Worm (Caenorhabditis elegans) whole organism, L2 larva: ENCODE measurements around the gene Y62F5A.12.
A peak's percentile ranks its signal among the peaks of the same experiment; 100 is the strongest.

Experiments
- C34F6.9 ChIP-seq: fragments of 150-350 bp; optimal IDR thresholded peaks from 2 replicates; lab custom pipeline; 2014; ENCODE audit warnings: missing biosample characterization, missing genetic modification characterization
- F13H6.1 ChIP-seq: sonication (generic microtip); optimal IDR thresholded peaks from 2 replicates; lab custom pipeline; 2016; ENCODE audit warnings: missing genetic modification characterization, missing compliant biosample characterization
- R02D3.7 ChIP-seq: fragments of 150-350 bp; optimal IDR thresholded peaks from 2 replicates; lab custom pipeline; 2014; ENCODE audit warnings: missing biosample characterization, missing genetic modification characterization
- Y55F3AM.14 ChIP-seq: fragments of 200-800 bp; sonication (Bioruptor generic); optimal IDR thresholded peaks from 2 replicates; lab custom pipeline; 2018; ENCODE audit warnings: mild to moderate bottlenecking, missing genetic modification characterization, missing compliant biosample characterization
- ZK546.5 ChIP-seq: sonication (generic microtip); optimal IDR thresholded peaks from 2 replicates; lab custom pipeline; 2017; ENCODE audit warnings: missing biosample characterization, missing genetic modification characterization
- alr-1 ChIP-seq: fragments of 150-350 bp; optimal IDR thresholded peaks from 2 replicates; lab custom pipeline; 2014; ENCODE audit warnings: missing biosample characterization, missing genetic modification characterization
- aly-2 ChIP-seq: fragments of 150-350 bp; optimal IDR thresholded peaks from 2 replicates; lab custom pipeline; 2014; ENCODE audit warnings: missing biosample characterization, missing genetic modification characterization
- ama-1 ChIP-seq: fragments of 150-350 bp; optimal IDR thresholded peaks from 2 replicates; lab custom pipeline; 2018; ENCODE audit warnings: inconsistent platforms
- blmp-1 ChIP-seq: sonication (generic microtip); optimal IDR thresholded peaks from 2 replicates; lab custom pipeline; 2017; ENCODE audit warnings: missing genetic modification characterization, mild to moderate bottlenecking, missing compliant biosample characterization, antibody characterized with exemption, moderate library complexity; ENCODE audit not compliant: insufficient read depth
- ceh-16 ChIP-seq: fragments of 150-350 bp; optimal IDR thresholded peaks from 2 replicates; lab custom pipeline; 2014; ENCODE audit warnings: missing biosample characterization, missing genetic modification characterization
- ceh-82 ChIP-seq: fragments of 150-350 bp; optimal IDR thresholded peaks from 2 replicates; lab custom pipeline; 2014; ENCODE audit warnings: missing biosample characterization, missing genetic modification characterization
- crh-2 ChIP-seq: sonication (generic microtip); optimal IDR thresholded peaks from 2 replicates; lab custom pipeline; 2017; ENCODE audit warnings: missing biosample characterization, missing genetic modification characterization
- dmd-4 ChIP-seq: sonication (generic microtip); optimal IDR thresholded peaks from 2 replicates; lab custom pipeline; 2017; ENCODE audit warnings: missing biosample characterization, missing genetic modification characterization
- egl-27 ChIP-seq: sonication (generic microtip); optimal IDR thresholded peaks from 3 replicates; lab custom pipeline; 2017; ENCODE audit warnings: missing biosample characterization, missing genetic modification reagents, missing genetic modification characterization
- elt-1 ChIP-seq: fragments of 150-350 bp; optimal IDR thresholded peaks from 2 replicates; lab custom pipeline; 2014; ENCODE audit warnings: missing biosample characterization, missing genetic modification characterization
- elt-3 ChIP-seq: sonication (generic microtip); optimal IDR thresholded peaks from 2 replicates; lab custom pipeline; 2017; ENCODE audit warnings: missing biosample characterization, missing genetic modification characterization
- fos-1 ChIP-seq: fragments of 150-350 bp; optimal IDR thresholded peaks from 2 replicates; lab custom pipeline; 2014; ENCODE audit warnings: missing biosample characterization, missing genetic modification characterization
- gmeb-1 ChIP-seq: fragments of 150-350 bp; optimal IDR thresholded peaks from 2 replicates; lab custom pipeline; 2014; ENCODE audit warnings: missing biosample characterization, missing genetic modification characterization
- lin-11 ChIP-seq: fragments of 150-350 bp; sonication (generic microtip); optimal IDR thresholded peaks from 2 replicates; lab custom pipeline; 2014; ENCODE audit warnings: missing biosample characterization, missing genetic modification characterization, inconsistent platforms, mixed read lengths
- lin-13 ChIP-seq: fragments of 150-350 bp; optimal IDR thresholded peaks from 2 replicates; lab custom pipeline; 2014; ENCODE audit warnings: missing biosample characterization, missing genetic modification reagents, missing genetic modification characterization
- lin-39 ChIP-seq: fragments of 150-350 bp; optimal IDR thresholded peaks from 2 replicates; lab custom pipeline; 2014; ENCODE audit warnings: missing biosample characterization, missing genetic modification reagents, missing genetic modification characterization
- lsy-2 ChIP-seq, 2 experiments: fragments of 150-350 bp in 1 of 2; sonication (generic microtip) in 1 of 2; optimal IDR thresholded peaks; 2 replicates each; lab custom pipeline; 2014 to 2017; ENCODE audit warnings: missing biosample characterization in 2 of 2, missing genetic modification characterization in 2 of 2
- mab-5 ChIP-seq: fragments of 150-350 bp; optimal IDR thresholded peaks from 2 replicates; lab custom pipeline; 2014; ENCODE audit warnings: missing biosample characterization, missing genetic modification characterization
- mbf-1 ChIP-seq: sonication (generic microtip); optimal IDR thresholded peaks from 2 replicates; lab custom pipeline; 2017; ENCODE audit warnings: missing biosample characterization, missing genetic modification characterization
- mdl-1 ChIP-seq, 2 experiments: fragments of 150-350 bp in 1 of 2; sonication (generic microtip) in 1 of 2; optimal IDR thresholded peaks; 2 replicates each; lab custom pipeline; 2017; ENCODE audit warnings: missing biosample characterization in 2 of 2, missing genetic modification characterization in 2 of 2
- nhr-10 ChIP-seq: sonication (generic microtip); optimal IDR thresholded peaks from 2 replicates; lab custom pipeline; 2017; ENCODE audit warnings: missing biosample characterization, missing genetic modification characterization
- nhr-11 ChIP-seq: fragments of 150-350 bp; optimal IDR thresholded peaks from 2 replicates; lab custom pipeline; 2014; ENCODE audit warnings: missing biosample characterization, missing genetic modification characterization
- nhr-12 ChIP-seq: fragments of 150-350 bp; optimal IDR thresholded peaks from 2 replicates; lab custom pipeline; 2014; ENCODE audit warnings: missing biosample characterization, missing genetic modification characterization
- nhr-129 ChIP-seq: fragments of 150-350 bp; optimal IDR thresholded peaks from 2 replicates; lab custom pipeline; 2014; ENCODE audit warnings: missing biosample characterization, missing genetic modification characterization
- nhr-21 ChIP-seq: fragments of 150-350 bp; optimal IDR thresholded peaks from 2 replicates; lab custom pipeline; 2014; ENCODE audit warnings: missing biosample characterization, missing genetic modification characterization
- nhr-23 ChIP-seq: fragments of 150-350 bp; optimal IDR thresholded peaks from 2 replicates; lab custom pipeline; 2014; ENCODE audit warnings: missing biosample characterization, missing genetic modification reagents, missing genetic modification characterization
- nhr-237 ChIP-seq: fragments of 150-350 bp; optimal IDR thresholded peaks from 2 replicates; lab custom pipeline; 2014; ENCODE audit warnings: missing biosample characterization, missing genetic modification characterization
- nhr-25 ChIP-seq: fragments of 150-350 bp; sonication (generic microtip); optimal IDR thresholded peaks from 3 replicates; lab custom pipeline; 2014; ENCODE audit warnings: missing biosample characterization, missing genetic modification characterization
- nhr-6 ChIP-seq: fragments of 150-350 bp; optimal IDR thresholded peaks from 2 replicates; lab custom pipeline; 2014; ENCODE audit warnings: missing biosample characterization, missing genetic modification characterization
- nhr-77 ChIP-seq: fragments of 150-350 bp; optimal IDR thresholded peaks from 2 replicates; lab custom pipeline; 2014; ENCODE audit warnings: missing biosample characterization, missing genetic modification characterization
- peb-1 ChIP-seq: fragments of 150-350 bp; optimal IDR thresholded peaks from 2 replicates; lab custom pipeline; 2014; ENCODE audit warnings: missing biosample characterization, missing genetic modification characterization
- sem-4 ChIP-seq: fragments of 150-350 bp; optimal IDR thresholded peaks from 2 replicates; lab custom pipeline; 2014; ENCODE audit warnings: missing biosample characterization, missing genetic modification reagents, missing genetic modification characterization
- skn-1 ChIP-seq: sonication (generic microtip); optimal IDR thresholded peaks from 2 replicates; lab custom pipeline; 2017; ENCODE audit warnings: missing biosample characterization, missing genetic modification characterization
- sma-3 ChIP-seq: sonication (generic microtip); optimal IDR thresholded peaks from 2 replicates; lab custom pipeline; 2016; ENCODE audit warnings: missing genetic modification reagents, missing genetic modification characterization, missing compliant biosample characterization
- sma-9 ChIP-seq, 2 experiments: fragments of 150-350 bp in 1 of 2; sonication (generic microtip) in 1 of 2; optimal IDR thresholded peaks; 2 replicates each; lab custom pipeline; 2014 to 2016; ENCODE audit warnings: missing genetic modification characterization in 2 of 2, mild to moderate bottlenecking in 1 of 2, missing biosample characterization in 1 of 2, missing compliant biosample characterization in 1 of 2, missing genetic modification reagents in 1 of 2, moderate library complexity in 1 of 2
- snpc-4 ChIP-seq: fragments of 150-350 bp; optimal IDR thresholded peaks from 2 replicates; lab custom pipeline; 2014; ENCODE audit warnings: missing biosample characterization, missing genetic modification characterization
- unc-39 ChIP-seq: fragments of 150-350 bp; optimal IDR thresholded peaks from 2 replicates; lab custom pipeline; 2014; ENCODE audit warnings: missing biosample characterization, missing genetic modification characterization
- unc-55 ChIP-seq: fragments of 150-350 bp; sonication (generic microtip); optimal IDR thresholded peaks from 3 replicates; lab custom pipeline; 2014; ENCODE audit warnings: missing biosample characterization, missing genetic modification reagents, missing genetic modification characterization
- unc-62 ChIP-seq: fragments of 150-350 bp; optimal IDR thresholded peaks from 2 replicates; lab custom pipeline; 2014; ENCODE audit warnings: missing biosample characterization, missing genetic modification reagents, missing genetic modification characterization
- zag-1 ChIP-seq: fragments of 150-350 bp; optimal IDR thresholded peaks from 2 replicates; lab custom pipeline; 2014; ENCODE audit warnings: missing biosample characterization, missing genetic modification characterization
- ztf-1 ChIP-seq: fragments of 200-800 bp; sonication (Bioruptor generic); conservative IDR thresholded peaks from 2 replicates; pipeline ENCODE4 v1.3.6; 2022; ENCODE audit warnings: missing genetic modification characterization, missing compliant biosample characterization
- ztf-11 ChIP-seq: sonication (generic microtip); optimal IDR thresholded peaks from 2 replicates; lab custom pipeline; 2017; ENCODE audit warnings: missing biosample characterization, missing genetic modification characterization
- ztf-4 ChIP-seq: fragments of 150-350 bp; optimal IDR thresholded peaks from 2 replicates; lab custom pipeline; 2014; ENCODE audit warnings: missing biosample characterization, missing genetic modification characterization

Y62F5A.12 gene

DNA sequence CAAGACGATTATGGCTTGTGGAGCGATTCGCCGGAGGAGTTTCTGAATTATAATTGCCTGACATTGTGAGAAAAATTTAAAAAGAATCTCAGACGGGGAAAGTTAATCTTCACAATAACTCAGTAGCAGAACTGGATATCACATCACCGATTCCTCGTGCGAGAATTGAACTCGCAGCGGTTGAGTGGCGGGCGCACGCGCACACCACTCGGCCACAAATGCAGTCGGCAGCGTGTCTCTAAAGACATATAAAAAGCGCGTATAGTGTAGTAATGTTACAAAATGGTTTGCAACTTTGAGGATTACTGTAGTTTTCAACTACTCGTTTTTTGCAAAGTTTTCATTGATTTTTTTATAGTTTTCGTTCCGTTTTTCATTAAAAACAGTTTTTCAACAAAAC lies 49.7 kb downstream of the Y62F5A.12 start:
- TF ChIP-seq lin-11 (tag; lab: Kevin White, UChicago) = peak; percentile 92
- peak; percentile 56 for TF ChIP-seq gmeb-1 (tag; lab: Kevin White, UChicago)
- TF ChIP-seq dmd-4 (tag; lab: Kevin White, UChicago) = no peak
- TF ChIP-seq nhr-21 (tag; lab: Kevin White, UChicago) = peak; percentile 79
- TF ChIP-seq lin-13 (GFP tag; lab: Kevin White, UChicago) = no peak
- TF ChIP-seq nhr-129 (tag; lab: Kevin White, UChicago) = peak; percentile 88
- TF ChIP-seq ztf-11 (tag; lab: Kevin White, UChicago) = no peak
- TF ChIP-seq egl-27 (tag; lab: Kevin White, UChicago) = peak; percentile 35
- no peak for TF ChIP-seq lin-39
- no peak for TF ChIP-seq nhr-237 (tag; lab: Kevin White, UChicago)
- no peak for TF ChIP-seq nhr-77 (tag; lab: Kevin White, UChicago)
- TF ChIP-seq peb-1 (tag; lab: Kevin White, UChicago) = no peak
- TF ChIP-seq nhr-25 (tag; lab: Kevin White, UChicago) = peak; percentile 58
- peak; percentile 19 for TF ChIP-seq snpc-4 (tag; lab: Kevin White, UChicago)
- TF ChIP-seq elt-1 (tag; lab: Kevin White, UChicago) = no peak
- peak; percentile 70 for TF ChIP-seq fos-1
- TF ChIP-seq ceh-16 = peak; percentile 13
- TF ChIP-seq sem-4 = no peak
- no peak for TF ChIP-seq mbf-1 (tag; lab: Kevin White, UChicago)
- no peak for TF ChIP-seq nhr-12 (tag; lab: Kevin White, UChicago)
- peak; percentile 39 for TF ChIP-seq nhr-11
- peak; percentile 25 to 64 for TF ChIP-seq mdl-1 (tag; optimal IDR thresholded peaks at IDR 0.05; lab: Kevin White, UChicago)
- TF ChIP-seq elt-3 (tag; lab: Kevin White, UChicago) = no peak
- no peak for TF ChIP-seq unc-62
- TF ChIP-seq Y55F3AM.14 (GFP tag; lab: Kevin White, UChicago) = peak; percentile 85
- no peak for TF ChIP-seq aly-2 (tag; lab: Kevin White, UChicago)
- TF ChIP-seq ztf-4 (tag; lab: Kevin White, UChicago) = peak; percentile 59
- TF ChIP-seq skn-1 = no peak
- no peak for TF ChIP-seq ama-1 (lab: Kevin White, UChicago)
- peak; percentile 74 for TF ChIP-seq unc-55 (GFP tag; lab: Kevin White, UChicago)
- TF ChIP-seq sma-9 (GFP tag; optimal IDR thresholded peaks at IDR 0.05; lab: Kevin White, UChicago) = peak; percentile 72
- TF ChIP-seq sma-9 (tag; optimal IDR thresholded peaks at IDR 0.05; lab: Kevin White, UChicago) = no peak
- TF ChIP-seq R02D3.7 (tag; lab: Kevin White, UChicago) = no peak
- TF ChIP-seq ztf-1 (GFP tag; lab: Robert Waterston, UW) = no peak
- peak; percentile 67 for TF ChIP-seq sma-3 (GFP tag; lab: Kevin White, UChicago)
- peak; percentile 48 to 88 for TF ChIP-seq lsy-2 (tag; optimal IDR thresholded peaks at IDR 0.05; lab: Kevin White, UChicago)
- peak; percentile 48 for TF ChIP-seq F13H6.1
- no peak for TF ChIP-seq nhr-10
- peak; percentile 63 for TF ChIP-seq crh-2
- peak; percentile 54 for TF ChIP-seq mab-5
- TF ChIP-seq blmp-1 (tag; lab: Kevin White, UChicago) = no peak
- no peak for TF ChIP-seq unc-39 (tag; lab: Kevin White, UChicago)
- no peak for TF ChIP-seq nhr-23 (tag; lab: Kevin White, UChicago)
- TF ChIP-seq C34F6.9 (tag; lab: Kevin White, UChicago) = peak; percentile 78
- no peak for TF ChIP-seq alr-1
- TF ChIP-seq zag-1 (tag; lab: Kevin White, UChicago) = peak; percentile 1
- TF ChIP-seq ZK546.5 (tag; lab: Kevin White, UChicago) = no peak
- TF ChIP-seq ceh-82 (tag; lab: Kevin White, UChicago) = peak; percentile 59
- TF ChIP-seq nhr-6 (tag; lab: Kevin White, UChicago) = peak; percentile 23
